Worm (Caenorhabditis elegans) whole organism, L4 larva: ENCODE results near the gene Y51A2B.9.
A peak's percentile ranks its signal among the peaks of the same experiment; 100 is the strongest.

ENCODE experiments used
- F49E8.2 ChIP-seq: sonication (generic microtip); optimal IDR thresholded peaks from 2 replicates; lab custom pipeline; 2016; ENCODE audit warnings: missing compliant biosample characterization, mild to moderate bottlenecking, missing genetic modification characterization, borderline replicate concordance
- R02D3.7 ChIP-seq: fragments of 150-350 bp; sonication (generic microtip); optimal IDR thresholded peaks from 3 replicates; lab custom pipeline; 2014; ENCODE audit warnings: missing biosample characterization, missing genetic modification characterization
- mep-1 ChIP-seq: fragments of 150-350 bp; sonication (generic microtip); optimal IDR thresholded peaks from 3 replicates; lab custom pipeline; 2014; ENCODE audit warnings: missing biosample characterization, missing genetic modification characterization
- nhr-6 ChIP-seq: fragments of 150-350 bp; optimal IDR thresholded peaks from 2 replicates; lab custom pipeline; 2014; ENCODE audit warnings: missing biosample characterization, missing genetic modification characterization
- unc-130 ChIP-seq: sonication (generic microtip); optimal IDR thresholded peaks from 2 replicates; lab custom pipeline; 2016; ENCODE audit warnings: missing genetic modification reagents, missing genetic modification characterization, missing compliant biosample characterization
- vab-7 ChIP-seq: fragments of 200-800 bp; sonication (Bioruptor generic); IDR thresholded peaks from 2 replicates; pipeline ENCODE4 v1.3.6; 2022; ENCODE audit warnings: missing genetic modification reagents, missing genetic modification characterization, missing compliant biosample characterization

DNA sequence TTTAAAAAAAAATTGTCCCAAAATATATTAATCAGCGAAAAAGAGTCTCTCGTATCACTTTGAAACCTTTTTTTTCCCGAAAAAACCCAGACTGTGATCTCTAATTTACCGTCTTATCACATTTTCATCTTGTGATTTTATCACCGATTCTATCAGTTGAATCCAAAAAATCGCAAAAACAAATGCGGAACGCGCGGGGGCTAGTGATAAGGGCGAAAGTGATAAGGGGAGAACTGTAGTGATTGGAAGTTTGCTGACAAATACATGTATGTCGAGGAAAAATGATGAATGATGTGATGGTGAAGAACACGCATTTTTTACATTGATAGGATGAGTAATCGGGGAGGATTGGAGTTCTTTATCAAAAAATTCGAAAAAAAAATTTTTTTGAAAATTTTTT, 49.5 kb downstream of the Y51A2B.9 start:
- TF ChIP-seq nhr-6 (peak; percentile 74), mep-1 (tag; lab: Kevin White, UChicago) (peak; percentile 80), R02D3.7 (no peak), F49E8.2 (tag; lab: Kevin White, UChicago) (no peak), unc-130 (no peak), vab-7 (GFP tag; lab: Robert Waterston, UW) (no peak)
